Worm (Caenorhabditis elegans) whole organism, young adult: ENCODE results near the gene fbxb-17.
A peak's percentile ranks its signal among the peaks of the same experiment; 100 is the strongest.
"Not testable (repeated sequence)": the region's sequence is repeated elsewhere in the genome, so short reads cannot be mapped to it uniquely, and the experiment has no call there.

Experiments
- B0019.2 ChIP-seq: fragments of 200-800 bp; sonication (Bioruptor generic); conservative IDR thresholded peaks from 2 replicates; pipeline ENCODE4 v1.3.6; 2022; ENCODE audit warnings: missing genetic modification reagents, missing genetic modification characterization, missing compliant biosample characterization
- F10E7.11 ChIP-seq: sonication (generic microtip); optimal IDR thresholded peaks from 2 replicates; lab custom pipeline; 2017; ENCODE audit warnings: mild to moderate bottlenecking, missing genetic modification characterization, moderate library complexity, missing compliant biosample characterization
- F39B2.1 ChIP-seq: fragments of 200-800 bp; sonication (Bioruptor generic); IDR thresholded peaks from 2 replicates; pipeline ENCODE4 v1.3.6; 2022; ENCODE audit warnings: missing genetic modification reagents, missing genetic modification characterization, missing compliant biosample characterization
- F55B11.4 ChIP-seq: sonication (generic microtip); optimal IDR thresholded peaks from 2 replicates; lab custom pipeline; 2016; ENCODE audit warnings: missing compliant biosample characterization, missing genetic modification characterization, borderline replicate concordance; ENCODE audit not compliant: insufficient read depth
- F57A8.1 ChIP-seq: fragments of 200-800 bp; sonication (Bioruptor generic); optimal IDR thresholded peaks from 2 replicates; lab custom pipeline; 2018; ENCODE audit warnings: mild to moderate bottlenecking, missing genetic modification characterization, moderate library complexity, missing compliant biosample characterization
- ama-1 ChIP-seq, 3 experiments: fragments of 150-350 bp in 1 of 3; sonication (generic microtip) in 2 of 3; optimal IDR thresholded peaks; 2 replicates each; lab custom pipeline; 2014 to 2018; ENCODE audit warnings: missing biosample characterization in 2 of 3, missing genetic modification characterization in 2 of 3, missing genetic modification reagents in 2 of 3
- athp-1 ChIP-seq: sonication (generic microtip); optimal IDR thresholded peaks from 2 replicates; lab custom pipeline; 2017; ENCODE audit warnings: mild to moderate bottlenecking, missing genetic modification characterization, missing compliant biosample characterization
- attf-6 ChIP-seq: fragments of 200-800 bp; sonication (Bioruptor generic); IDR thresholded peaks from 2 replicates; pipeline ENCODE4 v1.3.6; 2022; ENCODE audit warnings: missing genetic modification reagents, missing genetic modification characterization, missing compliant biosample characterization
- bed-1 ChIP-seq: fragments of 200-800 bp; sonication (Bioruptor generic); IDR thresholded peaks from 2 replicates; pipeline ENCODE4 v1.3.6; 2022; ENCODE audit warnings: missing genetic modification reagents, missing genetic modification characterization, missing compliant biosample characterization
- cebp-2 ChIP-seq: fragments of 200-800 bp; sonication (Bioruptor generic); IDR thresholded peaks from 2 replicates; pipeline ENCODE4 v1.3.6; 2022; ENCODE audit warnings: missing genetic modification characterization, missing compliant biosample characterization
- ceh-27 ChIP-seq: fragments of 200-800 bp; sonication (Bioruptor generic); optimal IDR thresholded peaks from 2 replicates; lab custom pipeline; 2018; ENCODE audit warnings: mild to moderate bottlenecking, missing genetic modification characterization, moderate library complexity, missing compliant biosample characterization
- dox-1 ChIP-seq: fragments of 200-800 bp; sonication (Bioruptor generic); IDR thresholded peaks from 2 replicates; pipeline ENCODE4 v1.3.6; 2022; ENCODE audit warnings: missing genetic modification reagents, missing genetic modification characterization, missing compliant biosample characterization
- dpff-1 ChIP-seq: sonication (generic microtip); optimal IDR thresholded peaks from 2 replicates; lab custom pipeline; 2017; ENCODE audit warnings: mild to moderate bottlenecking, missing genetic modification characterization, missing compliant biosample characterization
- egl-44 ChIP-seq: fragments of 200-800 bp; sonication (Bioruptor generic); IDR thresholded peaks from 2 replicates; pipeline ENCODE4 v1.3.6; 2022; ENCODE audit warnings: missing genetic modification reagents, missing genetic modification characterization, missing compliant biosample characterization
- gei-17 ChIP-seq: fragments of 200-800 bp; sonication (Bioruptor generic); optimal IDR thresholded peaks from 2 replicates; lab custom pipeline; 2018; ENCODE audit warnings: mild to moderate bottlenecking, missing genetic modification characterization, missing compliant biosample characterization
- hmg-20 ChIP-seq: fragments of 200-800 bp; sonication (Bioruptor generic); IDR thresholded peaks from 2 replicates; pipeline ENCODE4 v1.3.6; 2022; ENCODE audit warnings: missing genetic modification reagents, missing genetic modification characterization, missing compliant biosample characterization
- lag-1 ChIP-seq: fragments of 200-800 bp; sonication (Bioruptor generic); IDR thresholded peaks from 2 replicates; pipeline ENCODE4 v1.3.6; 2022; ENCODE audit warnings: missing genetic modification reagents, missing genetic modification characterization, missing compliant biosample characterization
- let-526 ChIP-seq: fragments of 200-800 bp; sonication (Bioruptor generic); IDR thresholded peaks from 2 replicates; pipeline ENCODE4 v1.3.6; 2022; ENCODE audit warnings: missing genetic modification reagents, missing genetic modification characterization, missing compliant biosample characterization
- madf-3 ChIP-seq: fragments of 200-800 bp; sonication (Bioruptor generic); IDR thresholded peaks from 2 replicates; pipeline ENCODE4 v1.3.6; 2022; ENCODE audit warnings: missing genetic modification reagents, missing genetic modification characterization, missing compliant biosample characterization
- nhr-179 ChIP-seq: sonication (generic microtip); optimal IDR thresholded peaks from 2 replicates; lab custom pipeline; 2016; ENCODE audit warnings: mild to moderate bottlenecking, missing genetic modification characterization, missing compliant biosample characterization
- nhr-27 ChIP-seq: fragments of 200-800 bp; sonication (Bioruptor generic); optimal IDR thresholded peaks from 2 replicates; lab custom pipeline; 2018; ENCODE audit warnings: mild to moderate bottlenecking, missing genetic modification characterization, moderate library complexity, missing compliant biosample characterization
- nhr-80 ChIP-seq: sonication (generic microtip); optimal IDR thresholded peaks from 2 replicates; lab custom pipeline; 2016; ENCODE audit warnings: missing genetic modification characterization, missing compliant biosample characterization
- snpc-1.1 ChIP-seq: sonication (generic microtip); optimal IDR thresholded peaks from 2 replicates; lab custom pipeline; 2017; ENCODE audit warnings: missing genetic modification characterization, mild to moderate bottlenecking, missing compliant biosample characterization, antibody characterized with exemption, moderate library complexity, missing genotype, missing genetic modification reagents; ENCODE audit not compliant: insufficient read depth
- snpc-4 ChIP-seq, 5 experiments: fragments of 150-350 bp in 1 of 5; sonication (generic microtip) in 4 of 5; optimal IDR thresholded peaks; 2 replicates each; lab custom pipeline; 2014 to 2018; ENCODE audit warnings: missing genetic modification characterization in 5 of 5, missing biosample characterization in 3 of 5, antibody characterized with exemption in 2 of 5, mild to moderate bottlenecking in 2 of 5, missing compliant biosample characterization in 2 of 5, missing genotype in 2 of 5, moderate library complexity in 2 of 5, missing genetic modification reagents in 1 of 5
- tbp1 ChIP-seq: fragments of 200-800 bp; sonication (Bioruptor generic); optimal IDR thresholded peaks from 2 replicates; lab custom pipeline; 2018; ENCODE audit warnings: mild to moderate bottlenecking, missing genetic modification characterization, missing compliant biosample characterization
- tbx-9 ChIP-seq: sonication (generic microtip); optimal IDR thresholded peaks from 2 replicates; lab custom pipeline; 2016; ENCODE audit warnings: borderline replicate concordance, missing genetic modification characterization, inconsistent platforms, missing compliant biosample characterization
- tlf-1 ChIP-seq: fragments of 200-800 bp; sonication (Bioruptor generic); optimal IDR thresholded peaks from 2 replicates; lab custom pipeline; 2018; ENCODE audit warnings: mild to moderate bottlenecking, missing genetic modification characterization, missing compliant biosample characterization
- zfh-2 ChIP-seq: fragments of 200-800 bp; sonication (Bioruptor generic); conservative IDR thresholded peaks from 2 replicates; pipeline ENCODE4 v1.3.6; 2022; ENCODE audit warnings: missing genetic modification reagents, missing genetic modification characterization, missing compliant biosample characterization
- ztf-22 ChIP-seq: fragments of 200-800 bp; sonication (Bioruptor generic); optimal IDR thresholded peaks from 2 replicates; lab custom pipeline; 2018; ENCODE audit warnings: mild to moderate bottlenecking, missing genetic modification characterization, moderate library complexity, missing compliant biosample characterization
- ztf-28 ChIP-seq: fragments of 200-800 bp; sonication (Bioruptor generic); IDR thresholded peaks from 2 replicates; pipeline ENCODE4 v1.3.6; 2022; ENCODE audit warnings: missing genetic modification reagents, missing genetic modification characterization, missing compliant biosample characterization
- ztf-3 ChIP-seq: fragments of 200-800 bp; sonication (Bioruptor generic); optimal IDR thresholded peaks from 2 replicates; lab custom pipeline; 2018; ENCODE audit warnings: mild to moderate bottlenecking, missing genetic modification characterization, missing compliant biosample characterization

fbxb-17 gene

ce11 chrII:1651804-1652203 is 24.4 kb upstream of the fbxb-17 start, which contains the start of gene fbxb-16 (continued):
- no peak for TF ChIP-seq cebp-2 (GFP tag; lab: Robert Waterston, UW)
- TF ChIP-seq egl-44 (GFP tag; lab: Robert Waterston, UW) = no peak

ce11 chrII:1653397-1653796 is 22.8 kb upstream of the fbxb-17 start, which contains the start of gene fbxb-15:
Gene fbxb-15 (minus strand): TSS chrII:1653497.
- TF ChIP-seq nhr-179 (no peak), madf-3 (GFP tag; lab: Robert Waterston, UW) (no peak), ztf-3 (GFP tag; lab: Kevin White, UChicago) (no peak), tbx-9 (tag; lab: Kevin White, UChicago) (no peak)

- TF ChIP-seq F57A8.1 = no peak
- TF ChIP-seq attf-6 (GFP tag; lab: Robert Waterston, UW) = no peak
- TF ChIP-seq ceh-27 (GFP tag; lab: Kevin White, UChicago) = no peak
- TF ChIP-seq gei-17 (GFP tag; lab: Kevin White, UChicago) = no peak
- no peak for TF ChIP-seq B0019.2
- no peak for TF ChIP-seq dpff-1
- no peak for TF ChIP-seq zfh-2
- no peak for TF ChIP-seq athp-1
- TF ChIP-seq F39B2.1 (GFP tag; lab: Robert Waterston, UW) = no peak
- TF ChIP-seq tlf-1 = no peak
- no peak for TF ChIP-seq snpc-1.1
- no peak for TF ChIP-seq nhr-27 (tag; lab: Kevin White, UChicago)
Measured at ce11 chrII:1654917-1655316, 21.3 kb upstream of the fbxb-17 start, which contains the start of gene btb-12. Gene btb-12 (plus strand): TSS chrII:1655217.

ce11 chrII:1657202-1657601 is 19.0 kb upstream of the fbxb-17 start, which contains the start of gene ZC204.12:
Gene ZC204.12 (minus strand): TSS chrII:1657302.
- TF ChIP-seq snpc-1.1 (no peak), let-526 (no peak), cebp-2 (GFP tag; lab: Robert Waterston, UW) (no peak), ztf-28 (GFP tag; lab: Robert Waterston, UW) (no peak), ztf-3 (GFP tag; lab: Kevin White, UChicago) (no peak), bed-1 (GFP tag; lab: Robert Waterston, UW) (no peak), F39B2.1 (GFP tag; lab: Robert Waterston, UW) (no peak), F55B11.4 (tag; lab: Kevin White, UChicago) (no peak), tbp1 (GFP tag; lab: Kevin White, UChicago) (no peak), lag-1 (GFP tag; lab: Robert Waterston, UW) (no peak), snpc-4 (GFP tag; optimal IDR thresholded peaks at IDR 0.05; lab: Kevin White, UChicago) (no peak), snpc-4 (tag; optimal IDR thresholded peaks at IDR 0.05; lab: Kevin White, UChicago) (no peak), ama-1 (optimal IDR thresholded peaks at IDR 0.05; lab: Kevin White, UChicago) (no peak), ama-1 (GFP tag; optimal IDR thresholded peaks at IDR 0.05; lab: Kevin White, UChicago) (no peak), ztf-22 (GFP tag; lab: Kevin White, UChicago) (no peak), zfh-2 (no peak)

- peak; percentile 75 for TF ChIP-seq nhr-80
- peak; percentile 67; the same call in 1 of the 2 replicates for TF ChIP-seq dox-1 (GFP tag; lab: Robert Waterston, UW)
Measured at ce11 chrII:1659729-1660128, 16.5 kb upstream of the fbxb-17 start.

- not testable (repeated sequence) for TF ChIP-seq hmg-20 (GFP tag; lab: Robert Waterston, UW); nhr-80; F10E7.11 (tag; lab: Kevin White, UChicago)
Measured at ce11 chrII:1660888-1661287, 15.3 kb upstream of the fbxb-17 start, which contains the start of gene ZC204.13. Gene ZC204.13 (minus strand): TSS chrII:1660988.
